Worm (Caenorhabditis elegans): ENCODE measurements around the gene C40A11.8.

ce11 chrII:2191383-2191782 is 40.6 kb upstream of the C40A11.8 start:
- TF ChIP-seq skn-1 (tag; optimal IDR thresholded peaks at IDR 0.05), result no peak
- no peak for TF ChIP-seq dpl-1 (GFP tag; optimal IDR thresholded peaks at IDR 0.05)
- no peak for TF ChIP-seq snpc-4 (tag; optimal IDR thresholded peaks at IDR 0.05)
- TF ChIP-seq nhr-77 (tag; optimal IDR thresholded peaks at IDR 0.05), result no peak
- TF ChIP-seq F49E8.2 (tag; optimal IDR thresholded peaks at IDR 0.05; ENCODE audit: borderline replicate concordance), result no peak
- TF ChIP-seq lin-39 (tag; optimal IDR thresholded peaks at IDR 0.05), result no peak
- TF ChIP-seq nhr-11 (tag; optimal IDR thresholded peaks at IDR 0.05), result no peak
- TF ChIP-seq pha-4 (GFP tag; IDR thresholded peaks at IDR 0.05), result no peak
- no peak for TF ChIP-seq pha-4 (tag; optimal IDR thresholded peaks at IDR 0.05)
- no peak for TF ChIP-seq unc-62 (GFP tag; optimal IDR thresholded peaks at IDR 0.05 in 1 of 2)
- no peak for TF ChIP-seq unc-62 (tag; optimal IDR thresholded peaks at IDR 0.05)
- no peak for TF ChIP-seq Y105C5A.15 (GFP tag; IDR thresholded peaks at IDR 0.05)

Measured in whole organism, L4 larva.